Worm (Caenorhabditis elegans) whole organism, late embryonic: ENCODE data around the gene amph-1.

Source experiments
- C38D4.7 ChIP-seq: fragments of 200-800 bp; sonication (Bioruptor generic); optimal IDR thresholded peaks from 2 replicates; lab custom pipeline; 2018; ENCODE audit warnings: mild to moderate bottlenecking, missing genetic modification characterization, moderate library complexity, missing compliant biosample characterization
- dve-1 ChIP-seq: sonication (generic microtip); optimal IDR thresholded peaks from 2 replicates; lab custom pipeline; 2017; ENCODE audit warnings: antibody characterized with exemption, mild to moderate bottlenecking, missing genetic modification characterization, missing compliant biosample characterization
- fkh-10 ChIP-seq: fragments of 150-350 bp; optimal IDR thresholded peaks from 2 replicates; lab custom pipeline; 2014; ENCODE audit warnings: missing biosample characterization, missing genetic modification reagents, missing genetic modification characterization
- hlh-8 ChIP-seq: sonication (generic microtip); optimal IDR thresholded peaks from 2 replicates; lab custom pipeline; 2016; ENCODE audit warnings: missing genotype, missing genetic modification characterization, missing compliant biosample characterization
- mec-3 ChIP-seq: sonication (generic microtip); optimal IDR thresholded peaks from 2 replicates; lab custom pipeline; 2016; ENCODE audit warnings: borderline replicate concordance, missing genetic modification characterization, missing compliant biosample characterization
- nfya-1 ChIP-seq: sonication (generic microtip); optimal IDR thresholded peaks from 2 replicates; lab custom pipeline; 2017; ENCODE audit warnings: missing genetic modification characterization, mild to moderate bottlenecking, missing compliant biosample characterization, antibody characterized with exemption, moderate library complexity
- odd-2 ChIP-seq: sonication (generic microtip); optimal IDR thresholded peaks from 2 replicates; lab custom pipeline; 2017; ENCODE audit warnings: antibody characterized with exemption, mild to moderate bottlenecking, missing genetic modification characterization, missing compliant biosample characterization
- pag-3 ChIP-seq: sonication (generic microtip); optimal IDR thresholded peaks from 2 replicates; lab custom pipeline; 2016; ENCODE audit warnings: missing compliant biosample characterization, missing genetic modification characterization, borderline replicate concordance
- pha-2 ChIP-seq: sonication (generic microtip); optimal IDR thresholded peaks from 2 replicates; lab custom pipeline; 2017; ENCODE audit warnings: mild to moderate bottlenecking, missing genetic modification characterization, missing compliant biosample characterization
- pqm-1 ChIP-seq: sonication (generic microtip); optimal IDR thresholded peaks from 2 replicates; lab custom pipeline; 2016; ENCODE audit warnings: missing genetic modification characterization, missing compliant biosample characterization
- rnt-1 ChIP-seq: sonication (generic microtip); optimal IDR thresholded peaks from 2 replicates; lab custom pipeline; 2016; ENCODE audit warnings: missing genetic modification characterization, missing compliant biosample characterization

DNA sequence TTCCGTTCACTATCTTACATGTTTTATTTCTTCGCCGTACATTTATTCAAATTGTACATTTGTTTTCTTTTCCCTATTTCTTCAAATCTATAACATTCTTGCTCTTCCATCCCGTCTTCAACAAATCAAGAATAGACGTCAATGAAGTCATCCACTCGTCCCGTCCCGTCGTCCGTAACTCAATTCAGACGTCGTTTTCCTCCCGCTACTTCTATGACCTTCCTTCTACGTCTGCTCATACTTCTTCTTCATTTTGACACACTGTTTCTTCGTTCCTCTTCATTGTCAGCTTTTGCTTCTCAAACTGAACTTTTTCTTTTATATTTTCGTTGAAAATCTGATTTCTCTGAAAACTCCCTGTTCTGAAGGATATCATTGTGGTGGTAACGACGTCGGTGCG is 12.3 kb upstream of the amph-1 start:
- TF ChIP-seq C38D4.7 (GFP tag; lab: Kevin White, UChicago): no peak
- no peak for TF ChIP-seq fkh-10
- TF ChIP-seq dve-1 (tag; lab: Kevin White, UChicago): no peak
- TF ChIP-seq rnt-1: no peak
- TF ChIP-seq mec-3: no peak
- no peak for TF ChIP-seq hlh-8
- TF ChIP-seq pha-2 (tag; lab: Kevin White, UChicago): no peak
- no peak for TF ChIP-seq pag-3 (tag; lab: Kevin White, UChicago)
- no peak for TF ChIP-seq odd-2
- no peak for TF ChIP-seq pqm-1 (tag; lab: Kevin White, UChicago)
- no peak for TF ChIP-seq nfya-1 (tag; lab: Kevin White, UChicago)
